Worm (Caenorhabditis elegans): ENCODE results near the gene C06A6.7.

DNA sequence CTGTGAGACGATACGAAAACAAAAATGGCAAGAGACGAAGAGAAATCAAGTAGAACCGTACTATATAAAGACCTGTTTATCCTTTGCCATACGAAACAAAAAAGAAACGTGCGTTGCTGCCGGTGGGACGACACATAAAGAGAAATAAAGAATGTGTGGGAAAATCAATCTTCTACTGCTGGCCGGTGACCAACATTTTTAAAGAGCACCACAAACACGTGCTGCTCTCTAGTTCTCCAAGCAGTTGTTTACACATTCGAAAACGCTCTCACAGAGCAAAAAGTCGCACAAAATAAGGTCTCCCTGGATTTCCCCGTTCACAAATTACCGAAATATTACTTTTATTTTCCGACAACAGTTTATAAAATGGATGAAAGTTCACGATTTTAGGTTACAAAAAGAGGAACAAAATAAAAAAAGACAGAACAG, 48.8 kb downstream of the C06A6.7 start, which contains the start of gene imp-3:
- no peak for TF ChIP-seq med-1 (GFP tag; optimal IDR thresholded peaks at IDR 0.05; ENCODE audit: insufficient read depth)
- TF ChIP-seq ztf-23 (GFP tag; IDR thresholded peaks at IDR 0.05), result no peak
- TF ChIP-seq tab-1 (GFP tag; IDR thresholded peaks at IDR 0.05), result no peak
- no peak for TF ChIP-seq ztf-29 (GFP tag; IDR thresholded peaks at IDR 0.05)
- no peak for TF ChIP-seq cog-1 (tag; optimal IDR thresholded peaks at IDR 0.05)
- TF ChIP-seq ref-1 (GFP tag; conservative IDR thresholded peaks at IDR 0.05), result no peak
- no peak for TF ChIP-seq flt-1 (GFP tag; IDR thresholded peaks at IDR 0.05)

All from whole organism, midembryonic.